Fruit fly (Drosophila melanogaster): ENCODE data around the gene CG4174.

The CG4174 gene

dm6 chr3L:18627657-18628455 is 10.1 kb upstream of the CG4174 start:
- TF ChIP-seq CG34422 (GFP tag; IDR thresholded peaks at IDR 0.05) (0 out of 3 replicates have a peak, but pooled peaks have one; percentile 13), kni (GFP tag; optimal IDR thresholded peaks at IDR 0.05) (peak; percentile 50), D19A (tag; optimal IDR thresholded peaks at IDR 0.05) (peak; percentile 41), btn (GFP tag; optimal IDR thresholded peaks at IDR 0.05) (no peak), CG14050 (GFP tag; IDR thresholded peaks at IDR 0.05) (no peak), gcm (GFP tag; optimal IDR thresholded peaks at IDR 0.05) (peak; percentile 7), ttk (GFP tag; IDR thresholded peaks at IDR 0.05) (0 out of 2 replicates have a peak, but pooled peaks have one; percentile 31), cwo (GFP tag; optimal IDR thresholded peaks at IDR 0.05) (no peak), CG2120 (GFP tag; optimal IDR thresholded peaks at IDR 0.05) (no peak), sqz (GFP tag; optimal IDR thresholded peaks at IDR 0.05) (peak; percentile 64), nau (GFP tag; optimal IDR thresholded peaks at IDR 0.05) (no peak), cad (GFP tag; optimal IDR thresholded peaks at IDR 0.05) (no peak), CG9932 (GFP tag; IDR thresholded peaks at IDR 0.05) (0 out of 2 replicates have a peak, but pooled peaks have one; percentile 8), CG10654 (GFP tag; optimal IDR thresholded peaks at IDR 0.05) (no peak), her (GFP tag; optimal IDR thresholded peaks at IDR 0.05) (no peak), org-1 (GFP tag; optimal IDR thresholded peaks at IDR 0.05) (no peak), CG5180 (GFP tag; optimal IDR thresholded peaks at IDR 0.05) (peak; percentile 88), Opbp (GFP tag; IDR thresholded peaks at IDR 0.05; ENCODE audit: partially characterized antibody) (0 out of 3 replicates have a peak, but pooled peaks have one; percentile 7), Ravus (GFP tag; IDR thresholded peaks at IDR 0.05) (no peak), pum (GFP tag; optimal IDR thresholded peaks at IDR 0.05) (no peak), CG9437 (GFP tag; optimal IDR thresholded peaks at IDR 0.05) (no peak), CG6254 (GFP tag; optimal IDR thresholded peaks at IDR 0.05) (no peak), kah (GFP tag; optimal IDR thresholded peaks at IDR 0.05) (peak; percentile 36), sens-2 (GFP tag; IDR thresholded peaks at IDR 0.05) (no peak), CG10366 (GFP tag; IDR thresholded peaks at IDR 0.05) (no peak), corto (GFP tag; optimal IDR thresholded peaks at IDR 0.05) (no peak), Six4 (GFP tag; optimal IDR thresholded peaks at IDR 0.05) (no peak), CG32767 (GFP tag; IDR thresholded peaks at IDR 0.05) (no peak), Oli (tag; optimal IDR thresholded peaks at IDR 0.05) (no peak), Jarid2 (GFP tag; optimal IDR thresholded peaks at IDR 0.05) (no peak), trem (tag; optimal IDR thresholded peaks at IDR 0.05) (no peak), CG31365 (tag; optimal IDR thresholded peaks at IDR 0.05) (no peak), Dll (GFP tag; IDR thresholded peaks at IDR 0.05; ENCODE audit: partially characterized antibody) (0 out of 4 replicates have a peak, but pooled peaks have one; percentile 27), CG12219 (GFP tag; optimal IDR thresholded peaks at IDR 0.05) (no peak), repo (GFP tag; optimal IDR thresholded peaks at IDR 0.05) (no peak), Dref (GFP tag; IDR thresholded peaks at IDR 0.05) (no peak), D (optimal IDR thresholded peaks at IDR 0.05) (no peak), D (GFP tag; optimal IDR thresholded peaks at IDR 0.05) (no peak), lbe (GFP tag; optimal IDR thresholded peaks at IDR 0.05) (no peak), CG1603 (tag; optimal IDR thresholded peaks at IDR 0.05) (no peak), hbn (GFP tag; IDR thresholded peaks at IDR 0.05; ENCODE audit: partially characterized antibody) (0 out of 2 replicates have a peak, but pooled peaks have one; percentile 14), CG4854 (GFP tag; optimal IDR thresholded peaks at IDR 0.05) (no peak), sens (GFP tag) (peak; percentile 31), salm (tag; optimal IDR thresholded peaks at IDR 0.05) (no peak), mam (GFP tag; optimal IDR thresholded peaks at IDR 0.05) (no peak), CG14441 (GFP tag; IDR thresholded peaks at IDR 0.05) (0 out of 2 replicates have a peak, but pooled peaks have one; percentile 12), BtbVII (GFP tag; optimal IDR thresholded peaks at IDR 0.05) (no peak), CG10959 (GFP tag; IDR thresholded peaks at IDR 0.05) (no peak), Mrtf (GFP tag; IDR thresholded peaks at IDR 0.05) (no peak)

Data from whole organism, embryonic.